Fruit fly (Drosophila melanogaster): Measurements from ENCODE around the gene Or1a.

Gene Or1a

dm6 chrX:362073-362674 lies 47.3 kb downstream of the Or1a start (continued):
- TF ChIP-seq ERR (GFP tag; optimal IDR thresholded peaks at IDR 0.05) (no peak), Doc2 (GFP tag; IDR thresholded peaks at IDR 0.05) (no peak), Scr (GFP tag; IDR thresholded peaks at IDR 0.05; ENCODE audit: partially characterized antibody) (no peak), CG9609 (GFP tag; optimal IDR thresholded peaks at IDR 0.05) (no peak), CG8765 (GFP tag; IDR thresholded peaks at IDR 0.05) (no peak), sisA (GFP tag; IDR thresholded peaks at IDR 0.05) (no peak), Ravus (GFP tag; IDR thresholded peaks at IDR 0.05) (no peak), ara (GFP tag; IDR thresholded peaks at IDR 0.05) (no peak), Usf (GFP tag; optimal IDR thresholded peaks at IDR 0.05) (no peak), tin (GFP tag; optimal IDR thresholded peaks at IDR 0.05) (no peak), Dp (GFP tag; optimal IDR thresholded peaks at IDR 0.05) (no peak), amos (GFP tag; IDR thresholded peaks at IDR 0.05; ENCODE audit: partially characterized antibody) (no peak), Dip2 (GFP tag; IDR thresholded peaks at IDR 0.05) (no peak), BEAF-32 (GFP tag; optimal IDR thresholded peaks at IDR 0.05) (no peak), CG3838 (GFP tag; optimal IDR thresholded peaks at IDR 0.05) (no peak), CG8944 (GFP tag; optimal IDR thresholded peaks at IDR 0.05) (no peak), pfk (GFP tag; optimal IDR thresholded peaks at IDR 0.05) (no peak), fd3F (GFP tag; optimal IDR thresholded peaks at IDR 0.05) (no peak), chif (GFP tag; optimal IDR thresholded peaks at IDR 0.05) (no peak), CG18599 (GFP tag; optimal IDR thresholded peaks at IDR 0.05) (no peak), trem (tag; optimal IDR thresholded peaks at IDR 0.05) (no peak), caup (GFP tag; optimal IDR thresholded peaks at IDR 0.05; ENCODE audit: severe bottlenecking) (no peak), GATAe (GFP tag; conservative IDR thresholded peaks at IDR 0.05) (no peak), Atf-2 (GFP tag; optimal IDR thresholded peaks at IDR 0.05) (no peak), CG17829 (tag; optimal IDR thresholded peaks at IDR 0.05) (no peak), Sox102F (GFP tag; optimal IDR thresholded peaks at IDR 0.05) (peak; percentile 42), emc (GFP tag; optimal IDR thresholded peaks at IDR 0.05) (no peak), nmo (GFP tag; optimal IDR thresholded peaks at IDR 0.05) (no peak), sc (optimal IDR thresholded peaks at IDR 0.05) (no peak), sc (GFP tag; optimal IDR thresholded peaks at IDR 0.05) (peak; percentile 56), ftz-f1 (GFP tag; optimal IDR thresholded peaks at IDR 0.05) (no peak), CG10431 (GFP tag; optimal IDR thresholded peaks at IDR 0.05) (no peak), Hmx (GFP tag; optimal IDR thresholded peaks at IDR 0.05) (no peak), HHEX (GFP tag; optimal IDR thresholded peaks at IDR 0.05) (no peak), HLH54F (GFP tag; optimal IDR thresholded peaks at IDR 0.05) (no peak), abd-A (tag; optimal IDR thresholded peaks at IDR 0.05) (no peak), lbe (GFP tag; optimal IDR thresholded peaks at IDR 0.05) (no peak), lab (GFP tag; optimal IDR thresholded peaks at IDR 0.05) (peak; percentile 6), Myb (GFP tag; optimal IDR thresholded peaks at IDR 0.05) (no peak), CG2129 (GFP tag; IDR thresholded peaks at IDR 0.05; ENCODE audit: partially characterized antibody) (no peak), CG11398 (GFP tag; optimal IDR thresholded peaks at IDR 0.05) (no peak), sna (GFP tag; IDR thresholded peaks at IDR 0.05; ENCODE audit: partially characterized antibody) (no peak), Fer2 (tag; optimal IDR thresholded peaks at IDR 0.05) (no peak), CG6683 (GFP tag; optimal IDR thresholded peaks at IDR 0.05) (no peak), CG11696 (GFP tag; IDR thresholded peaks at IDR 0.05) (no peak), jing (GFP tag; optimal IDR thresholded peaks at IDR 0.05) (no peak), CG10979 (tag; optimal IDR thresholded peaks at IDR 0.05) (peak; percentile 4), ssp (GFP tag; IDR thresholded peaks at IDR 0.05) (no peak), CG8478 (optimal IDR thresholded peaks at IDR 0.05) (no peak), sima (GFP tag; optimal IDR thresholded peaks at IDR 0.05) (no peak), CG12391 (tag; optimal IDR thresholded peaks at IDR 0.05) (no peak)
